Fruit fly (Drosophila melanogaster): ENCODE data around the gene HP1D3csd.

Gene HP1D3csd

DNA sequence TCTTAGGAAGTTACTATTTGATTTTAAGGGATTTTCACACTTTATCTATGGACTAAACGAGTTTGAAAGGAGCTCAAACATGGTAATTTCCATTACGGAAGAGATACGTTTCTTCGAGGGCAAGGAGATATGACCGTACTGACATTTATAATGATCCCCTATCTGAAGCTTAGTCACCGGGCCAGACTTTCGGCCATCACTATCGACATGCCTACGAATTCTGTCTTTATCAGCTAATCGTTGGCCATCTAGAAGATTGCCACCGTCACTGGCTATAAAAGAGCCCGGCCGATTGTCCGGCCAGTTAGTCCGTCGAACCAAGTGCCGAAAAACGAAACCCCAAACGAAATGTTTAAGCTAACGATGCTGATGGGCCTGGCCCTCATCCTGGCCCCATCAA lies 25.2 kb downstream of the HP1D3csd start, which contains the start of gene Muc18B:
Gene Muc18B (plus strand): TSS at position 301 of the 400 bp plus-strand sequence.
- TF ChIP-seq Sox15 (GFP tag; optimal IDR thresholded peaks at IDR 0.05) = no peak
- no peak for TF ChIP-seq CG3032 (tag; optimal IDR thresholded peaks at IDR 0.05)
- TF ChIP-seq fkh (GFP tag; optimal IDR thresholded peaks at IDR 0.05) = no peak
- TF ChIP-seq esn (GFP tag; optimal IDR thresholded peaks at IDR 0.05) = no peak
- TF ChIP-seq CG16779 (tag; optimal IDR thresholded peaks at IDR 0.05) = no peak
- no peak for TF ChIP-seq Sox102F (GFP tag; optimal IDR thresholded peaks at IDR 0.05)
- TF ChIP-seq svp (GFP tag) = no peak
- no peak for TF ChIP-seq CG11762 (GFP tag; optimal IDR thresholded peaks at IDR 0.05; ENCODE audit: insufficient read depth)
- no peak for TF ChIP-seq dsx (GFP tag; optimal IDR thresholded peaks at IDR 0.05; ENCODE audit: poor library complexity, severe bottlenecking)
- TF ChIP-seq Lpt (GFP tag; optimal IDR thresholded peaks at IDR 0.05) = no peak
- TF ChIP-seq CG10631 (GFP tag; optimal IDR thresholded peaks at IDR 0.05) = no peak
- TF ChIP-seq CG1621 (tag; optimal IDR thresholded peaks at IDR 0.05) = no peak
- TF ChIP-seq CG6808 (GFP tag; optimal IDR thresholded peaks at IDR 0.05) = no peak
- TF ChIP-seq Hr39 (GFP tag; optimal IDR thresholded peaks at IDR 0.05) = no peak
- TF ChIP-seq CG10669 (GFP tag; optimal IDR thresholded peaks at IDR 0.05) = no peak
- TF ChIP-seq CG8319 (GFP tag; optimal IDR thresholded peaks at IDR 0.05) = no peak

DNA sequence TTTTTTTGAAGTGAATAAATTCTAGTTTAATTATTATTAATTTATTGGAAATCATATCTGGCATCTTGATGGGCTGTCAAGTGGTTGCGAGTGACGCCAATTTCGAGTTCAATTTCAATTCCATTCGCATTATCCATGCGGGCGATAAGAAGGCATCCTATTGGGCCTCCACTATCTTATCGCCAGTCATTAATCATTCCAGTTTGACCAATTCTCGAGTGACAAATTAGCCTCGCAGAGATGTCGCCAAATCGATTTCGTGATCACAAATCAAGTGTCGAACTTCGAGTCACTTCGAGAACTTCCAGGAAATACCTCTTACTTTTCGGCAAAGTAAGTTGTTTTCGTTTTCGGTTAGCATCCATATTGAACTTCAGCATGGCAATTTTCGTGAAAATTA lies 26.7 kb downstream of the HP1D3csd start:
- TF ChIP-seq Blimp-1 (GFP tag; optimal IDR thresholded peaks at IDR 0.05) (no peak), CG7368 (GFP tag; optimal IDR thresholded peaks at IDR 0.05) (no peak), cyc (GFP tag; optimal IDR thresholded peaks at IDR 0.05) (no peak), eg (GFP tag; IDR thresholded peaks at IDR 0.05) (no peak), CG6808 (GFP tag; optimal IDR thresholded peaks at IDR 0.05) (no peak), vri (GFP tag; optimal IDR thresholded peaks at IDR 0.05) (no peak), CG34406 (GFP tag; optimal IDR thresholded peaks at IDR 0.05) (no peak), CG10631 (GFP tag; optimal IDR thresholded peaks at IDR 0.05) (no peak), achi (GFP tag; optimal IDR thresholded peaks at IDR 0.05) (no peak), Sox14 (GFP tag; optimal IDR thresholded peaks at IDR 0.05) (no peak), CG31627 (GFP tag; optimal IDR thresholded peaks at IDR 0.05) (no peak)

DNA sequence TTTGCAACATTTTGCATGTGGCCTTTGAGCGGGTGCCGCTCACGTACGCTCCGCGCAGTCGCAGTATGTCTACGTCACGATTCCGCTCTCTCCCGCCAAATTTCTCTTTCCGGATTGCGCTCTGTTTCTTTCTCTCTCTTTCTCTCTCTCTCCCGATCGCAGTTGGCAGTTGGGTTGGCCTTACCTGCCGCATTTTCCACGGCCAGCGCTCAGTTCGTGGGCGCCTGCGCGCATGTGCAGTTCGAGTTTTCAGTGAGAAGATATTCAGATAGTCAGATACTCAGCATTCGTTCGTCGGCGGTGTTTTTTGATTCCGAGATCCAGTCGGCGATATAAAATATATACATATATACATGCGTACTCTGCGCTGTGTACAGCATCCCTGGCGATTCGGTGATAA lies 30.4 kb downstream of the HP1D3csd start, which contains the start of gene CG7884:
Gene CG7884 (plus strand): TSS at position 208 of the 400 bp plus-strand sequence.
- peak; percentile 48 for TF ChIP-seq dsx (GFP tag; optimal IDR thresholded peaks at IDR 0.05; ENCODE audit: poor library complexity, severe bottlenecking)
- peak; percentile 20 for TF ChIP-seq Met (GFP tag; optimal IDR thresholded peaks at IDR 0.05)
- no peak for TF ChIP-seq fd85E (GFP tag; optimal IDR thresholded peaks at IDR 0.05)
- peak; percentile 48; the same call in 1 of the 3 replicates for TF ChIP-seq CG8119 (GFP tag; IDR thresholded peaks at IDR 0.05)
- TF ChIP-seq Sox15 (GFP tag; optimal IDR thresholded peaks at IDR 0.05) = no peak
- peak; percentile 21 for TF ChIP-seq Eip78C (GFP tag)
- no peak for TF ChIP-seq CG10631 (GFP tag; optimal IDR thresholded peaks at IDR 0.05)
- TF ChIP-seq lz (GFP tag; optimal IDR thresholded peaks at IDR 0.05) = no peak
- peak; percentile 14 to 46 for TF ChIP-seq ss (GFP tag; optimal IDR thresholded peaks at IDR 0.05)
- peak; percentile 41; the same call in 1 of the 2 replicates for TF ChIP-seq CG15336 (GFP tag; IDR thresholded peaks at IDR 0.05)
- peak; percentile 12 for TF ChIP-seq net (GFP tag; optimal IDR thresholded peaks at IDR 0.05)
- TF ChIP-seq Sox14 (GFP tag; optimal IDR thresholded peaks at IDR 0.05) = no peak
- peak; percentile 7 for TF ChIP-seq CG3919 (GFP tag; optimal IDR thresholded peaks at IDR 0.05)
- TF ChIP-seq Eip93F (GFP tag; optimal IDR thresholded peaks at IDR 0.05) = no peak
- no peak for TF ChIP-seq dac (GFP tag; optimal IDR thresholded peaks at IDR 0.05)
- no peak for TF ChIP-seq fd59A (GFP tag; optimal IDR thresholded peaks at IDR 0.05)
- TF ChIP-seq CG1621 (tag; optimal IDR thresholded peaks at IDR 0.05) = peak; percentile 67
- peak; percentile 31 for TF ChIP-seq CG9139 (GFP tag; optimal IDR thresholded peaks at IDR 0.05)
- peak; percentile 24; the same call in 1 of the 3 replicates for TF ChIP-seq eg (GFP tag; IDR thresholded peaks at IDR 0.05)
- peak; percentile 34 for TF ChIP-seq Sox102F (GFP tag; optimal IDR thresholded peaks at IDR 0.05)
- peak; percentile 59 for TF ChIP-seq CG6854 (GFP tag; optimal IDR thresholded peaks at IDR 0.05)
- no peak for TF ChIP-seq CG3032 (tag; optimal IDR thresholded peaks at IDR 0.05)
- no peak for TF ChIP-seq Hr4 (GFP tag; optimal IDR thresholded peaks at IDR 0.05)
- TF ChIP-seq CG6163 (GFP tag; IDR thresholded peaks at IDR 0.05) = peak; percentile 51; the same call in 1 of the 3 replicates

Measured in whole organism, prepupa.